Worm (Caenorhabditis elegans) whole organism, L4/young adult: ENCODE measurements around the gene T26C5.3.

Source experiments
- W03F9.2 ChIP-seq: fragments of 150-350 bp; optimal IDR thresholded peaks from 2 replicates; lab custom pipeline; 2014; ENCODE audit warnings: missing biosample characterization, missing genetic modification characterization
- dao-5 ChIP-seq: sonication (generic microtip); optimal IDR thresholded peaks from 2 replicates; lab custom pipeline; 2016; ENCODE audit warnings: missing genotype, missing genetic modification characterization, moderate library complexity, missing compliant biosample characterization
- him-1 ChIP-seq: sonication (generic microtip); optimal IDR thresholded peaks from 2 replicates; lab custom pipeline; 2016; ENCODE audit warnings: missing genotype, missing genetic modification reagents, missing genetic modification characterization, missing compliant biosample characterization

- TF ChIP-seq him-1 (tag; lab: Kevin White, UChicago), result no peak
- no peak for TF ChIP-seq dao-5 (tag; lab: Kevin White, UChicago)
- TF ChIP-seq W03F9.2 (tag; lab: Kevin White, UChicago), result no peak
Observed at ce11 chrII:9232493-9232892, 3.9 kb upstream of the T26C5.3 start.
